Worm (Caenorhabditis elegans) whole organism, young adult: ENCODE results near the gene F44E2.6.
A peak's percentile ranks its signal among the peaks of the same experiment; 100 is the strongest.

Experiments used
- B0035.1 ChIP-seq: sonication (generic microtip); optimal IDR thresholded peaks from 2 replicates; lab custom pipeline; 2016; ENCODE audit warnings: missing genetic modification characterization, mild to moderate bottlenecking, missing compliant biosample characterization, missing genotype, missing genetic modification reagents
- B0261.1 ChIP-seq: sonication (generic microtip); optimal IDR thresholded peaks from 2 replicates; lab custom pipeline; 2016; ENCODE audit warnings: mild to moderate bottlenecking, missing genetic modification characterization, moderate library complexity, missing compliant biosample characterization
- F33H1.4 ChIP-seq: fragments of 200-800 bp; sonication (Bioruptor generic); IDR thresholded peaks from 2 replicates; pipeline ENCODE4 v1.3.6; 2022; ENCODE audit warnings: missing genetic modification reagents, missing genetic modification characterization, missing compliant biosample characterization
- F49E8.2 ChIP-seq: sonication (generic microtip); optimal IDR thresholded peaks from 3 replicates; lab custom pipeline; 2017; ENCODE audit warnings: missing genetic modification characterization, mild to moderate bottlenecking, missing compliant biosample characterization, antibody characterized with exemption, moderate library complexity; ENCODE audit not compliant: insufficient read depth
- F57A8.1 ChIP-seq: fragments of 200-800 bp; sonication (Bioruptor generic); optimal IDR thresholded peaks from 2 replicates; lab custom pipeline; 2018; ENCODE audit warnings: mild to moderate bottlenecking, missing genetic modification characterization, moderate library complexity, missing compliant biosample characterization
- K11D2.4 ChIP-seq: fragments of 200-800 bp; sonication (Bioruptor generic); IDR thresholded peaks from 2 replicates; pipeline ENCODE4 v1.3.6; 2022; ENCODE audit warnings: missing genetic modification reagents, missing genetic modification characterization, missing compliant biosample characterization
- T07F8.4 ChIP-seq: sonication (generic microtip); optimal IDR thresholded peaks from 2 replicates; lab custom pipeline; 2016; ENCODE audit warnings: mild to moderate bottlenecking, missing genetic modification characterization, moderate library complexity, missing compliant biosample characterization
- Y53F4B.3 ChIP-seq: fragments of 200-800 bp; sonication (Bioruptor generic); IDR thresholded peaks from 2 replicates; pipeline ENCODE4 v1.3.6; 2022; ENCODE audit warnings: missing genetic modification reagents, missing genetic modification characterization, missing compliant biosample characterization
- Y67H2A.10 ChIP-seq: fragments of 200-800 bp; sonication (Bioruptor generic); conservative IDR thresholded peaks from 2 replicates; pipeline ENCODE4 v1.3.6; 2022; ENCODE audit warnings: missing genetic modification reagents, missing genetic modification characterization, missing compliant biosample characterization
- Y95B8A.8 ChIP-seq: fragments of 200-800 bp; sonication (Bioruptor generic); IDR thresholded peaks from 2 replicates; pipeline ENCODE4 v1.3.6; 2022; ENCODE audit warnings: missing genetic modification reagents, missing genetic modification characterization, missing compliant biosample characterization
- ZK185.1 ChIP-seq: sonication (generic microtip); optimal IDR thresholded peaks from 2 replicates; lab custom pipeline; 2016; ENCODE audit warnings: mild to moderate bottlenecking, missing genetic modification characterization, missing compliant biosample characterization; ENCODE audit not compliant: poor library complexity, severe bottlenecking
- atf-7 ChIP-seq: sonication (generic microtip); optimal IDR thresholded peaks from 2 replicates; lab custom pipeline; 2017; ENCODE audit warnings: mild to moderate bottlenecking, missing genetic modification characterization, missing compliant biosample characterization
- athp-1 ChIP-seq: sonication (generic microtip); optimal IDR thresholded peaks from 2 replicates; lab custom pipeline; 2017; ENCODE audit warnings: mild to moderate bottlenecking, missing genetic modification characterization, missing compliant biosample characterization
- attf-5 ChIP-seq: fragments of 200-800 bp; sonication (Bioruptor generic); optimal IDR thresholded peaks from 2 replicates; lab custom pipeline; 2018; ENCODE audit warnings: mild to moderate bottlenecking, missing genetic modification characterization, missing compliant biosample characterization
- ccch-3 ChIP-seq: fragments of 200-800 bp; sonication (Bioruptor generic); optimal IDR thresholded peaks from 2 replicates; lab custom pipeline; 2018; ENCODE audit warnings: mild to moderate bottlenecking, missing genetic modification characterization, missing compliant biosample characterization
- cebp-2 ChIP-seq: fragments of 200-800 bp; sonication (Bioruptor generic); IDR thresholded peaks from 2 replicates; pipeline ENCODE4 v1.3.6; 2022; ENCODE audit warnings: missing genetic modification characterization, missing compliant biosample characterization
- ceh-91 ChIP-seq: fragments of 200-800 bp; sonication (Bioruptor generic); IDR thresholded peaks from 2 replicates; pipeline ENCODE4 v1.3.6; 2022; ENCODE audit warnings: missing genetic modification reagents, missing genetic modification characterization, missing compliant biosample characterization
- chd-7 ChIP-seq: sonication (generic microtip); optimal IDR thresholded peaks from 2 replicates; lab custom pipeline; 2016; ENCODE audit warnings: mild to moderate bottlenecking, missing genetic modification characterization, moderate library complexity, missing compliant biosample characterization
- dox-1 ChIP-seq: fragments of 200-800 bp; sonication (Bioruptor generic); IDR thresholded peaks from 2 replicates; pipeline ENCODE4 v1.3.6; 2022; ENCODE audit warnings: missing genetic modification reagents, missing genetic modification characterization, missing compliant biosample characterization
- dpl-1 ChIP-seq: fragments of 150-350 bp; optimal IDR thresholded peaks from 2 replicates; lab custom pipeline; 2014; ENCODE audit warnings: missing biosample characterization, missing genetic modification reagents, missing genetic modification characterization
- egl-44 ChIP-seq: fragments of 200-800 bp; sonication (Bioruptor generic); IDR thresholded peaks from 2 replicates; pipeline ENCODE4 v1.3.6; 2022; ENCODE audit warnings: missing genetic modification reagents, missing genetic modification characterization, missing compliant biosample characterization
- fkh-3 ChIP-seq: sonication (generic microtip); optimal IDR thresholded peaks from 2 replicates; lab custom pipeline; 2016; ENCODE audit warnings: mild to moderate bottlenecking, missing genetic modification characterization, missing compliant biosample characterization
- him-1 ChIP-seq: sonication (generic microtip); optimal IDR thresholded peaks from 2 replicates; lab custom pipeline; 2016; ENCODE audit warnings: missing genotype, missing genetic modification reagents, missing genetic modification characterization, missing compliant biosample characterization
- let-526 ChIP-seq: fragments of 200-800 bp; sonication (Bioruptor generic); IDR thresholded peaks from 2 replicates; pipeline ENCODE4 v1.3.6; 2022; ENCODE audit warnings: missing genetic modification reagents, missing genetic modification characterization, missing compliant biosample characterization
- lin-26 ChIP-seq: fragments of 200-800 bp; sonication (Bioruptor generic); IDR thresholded peaks from 2 replicates; pipeline ENCODE4 v1.3.6; 2022; ENCODE audit warnings: missing genetic modification reagents, missing genetic modification characterization, missing compliant biosample characterization
- lsl-1 ChIP-seq: fragments of 200-800 bp; sonication (Bioruptor generic); optimal IDR thresholded peaks from 2 replicates; lab custom pipeline; 2018; ENCODE audit warnings: mild to moderate bottlenecking, missing genetic modification characterization, moderate library complexity, missing compliant biosample characterization
- madf-10 ChIP-seq: sonication (generic microtip); optimal IDR thresholded peaks from 2 replicates; lab custom pipeline; 2016; ENCODE audit warnings: mild to moderate bottlenecking, missing genetic modification characterization, missing compliant biosample characterization
- madf-6 ChIP-seq: fragments of 200-800 bp; sonication (Bioruptor generic); IDR thresholded peaks from 2 replicates; pipeline ENCODE4 v1.3.6; 2022; ENCODE audit warnings: missing genetic modification reagents, missing genetic modification characterization, missing compliant biosample characterization
- nfya-2 ChIP-seq: fragments of 200-800 bp; sonication (Bioruptor generic); IDR thresholded peaks from 2 replicates; pipeline ENCODE4 v1.3.6; 2022; ENCODE audit warnings: missing genetic modification reagents, missing genetic modification characterization, missing compliant biosample characterization
- nhr-120 ChIP-seq: fragments of 200-800 bp; sonication (Bioruptor generic); IDR thresholded peaks from 2 replicates; pipeline ENCODE4 v1.3.6; 2022; ENCODE audit warnings: missing genetic modification characterization, missing compliant biosample characterization
- nhr-80 ChIP-seq: sonication (generic microtip); optimal IDR thresholded peaks from 2 replicates; lab custom pipeline; 2016; ENCODE audit warnings: missing genetic modification characterization, missing compliant biosample characterization
- pbrm-1 ChIP-seq: fragments of 200-800 bp; sonication (Bioruptor generic); IDR thresholded peaks from 2 replicates; pipeline ENCODE4 v1.3.6; 2022; ENCODE audit warnings: missing genetic modification reagents, missing genetic modification characterization, missing compliant biosample characterization
- rcor-1 ChIP-seq: fragments of 200-800 bp; sonication (Bioruptor generic); IDR thresholded peaks from 2 replicates; pipeline ENCODE4 v1.3.6; 2022; ENCODE audit warnings: missing genetic modification reagents, missing genetic modification characterization, missing compliant biosample characterization
- rec-8 ChIP-seq, 2 experiments: sonication (generic microtip); optimal IDR thresholded peaks; 2 replicates each; lab custom pipeline; 2016; ENCODE audit warnings: mild to moderate bottlenecking in 2 of 2, missing genetic modification characterization in 2 of 2, missing genetic modification reagents in 2 of 2, missing genotype in 2 of 2, missing biosample characterization in 1 of 2, missing compliant biosample characterization in 1 of 2, moderate library complexity in 1 of 2
- repo-1 ChIP-seq: sonication (generic microtip); optimal IDR thresholded peaks from 2 replicates; lab custom pipeline; 2017; ENCODE audit warnings: mild to moderate bottlenecking, missing genetic modification characterization, missing compliant biosample characterization
- rpc-1 ChIP-seq, 2 experiments: fragments of 150-350 bp in 1 of 2; sonication (generic microtip) in 1 of 2; optimal IDR thresholded peaks; 2 replicates each; lab custom pipeline; 2014 to 2018; ENCODE audit warnings: missing biosample characterization in 1 of 2, missing genetic modification characterization in 1 of 2, missing genetic modification reagents in 1 of 2, missing genotype in 1 of 2
- sdz-38 ChIP-seq: sonication (generic microtip); optimal IDR thresholded peaks from 2 replicates; lab custom pipeline; 2016; ENCODE audit warnings: missing genotype, missing genetic modification characterization, missing compliant biosample characterization
- sea-2 ChIP-seq: fragments of 200-800 bp; sonication (Bioruptor generic); IDR thresholded peaks from 2 replicates; pipeline ENCODE4 v1.3.6; 2022; ENCODE audit warnings: missing genetic modification characterization, missing compliant biosample characterization
- snpc-1.1 ChIP-seq: sonication (generic microtip); optimal IDR thresholded peaks from 2 replicates; lab custom pipeline; 2017; ENCODE audit warnings: missing genetic modification characterization, mild to moderate bottlenecking, missing compliant biosample characterization, antibody characterized with exemption, moderate library complexity, missing genotype, missing genetic modification reagents; ENCODE audit not compliant: insufficient read depth
- snpc-1.3 ChIP-seq: sonication (generic microtip); optimal IDR thresholded peaks from 2 replicates; lab custom pipeline; 2017; ENCODE audit warnings: missing genetic modification characterization, mild to moderate bottlenecking, missing compliant biosample characterization, antibody characterized with exemption, moderate library complexity, missing genotype, missing genetic modification reagents; ENCODE audit not compliant: insufficient read depth
- sptf-2 ChIP-seq: fragments of 200-800 bp; sonication (Bioruptor generic); optimal IDR thresholded peaks from 2 replicates; lab custom pipeline; 2018; ENCODE audit warnings: mild to moderate bottlenecking, missing genetic modification characterization, missing compliant biosample characterization
- tbp1 ChIP-seq: fragments of 200-800 bp; sonication (Bioruptor generic); optimal IDR thresholded peaks from 2 replicates; lab custom pipeline; 2018; ENCODE audit warnings: mild to moderate bottlenecking, missing genetic modification characterization, missing compliant biosample characterization
- xnd-1 ChIP-seq: sonication (generic microtip); optimal IDR thresholded peaks from 2 replicates; lab custom pipeline; 2016; ENCODE audit warnings: missing genotype, missing genetic modification reagents, missing genetic modification characterization, missing compliant biosample characterization
- zfh-2 ChIP-seq: fragments of 200-800 bp; sonication (Bioruptor generic); conservative IDR thresholded peaks from 2 replicates; pipeline ENCODE4 v1.3.6; 2022; ENCODE audit warnings: missing genetic modification reagents, missing genetic modification characterization, missing compliant biosample characterization
- ztf-25 ChIP-seq: fragments of 200-800 bp; sonication (Bioruptor generic); IDR thresholded peaks from 2 replicates; pipeline ENCODE4 v1.3.6; 2022; ENCODE audit warnings: missing genetic modification reagents, missing genetic modification characterization, missing compliant biosample characterization
- ztf-26 ChIP-seq: sonication (generic microtip); optimal IDR thresholded peaks from 2 replicates; lab custom pipeline; 2017; ENCODE audit warnings: missing genetic modification characterization, missing compliant biosample characterization
- ztf-6 ChIP-seq: fragments of 200-800 bp; sonication (Bioruptor generic); IDR thresholded peaks from 2 replicates; pipeline ENCODE4 v1.3.6; 2022; ENCODE audit warnings: missing genetic modification reagents, missing genetic modification characterization, missing compliant biosample characterization

Gene F44E2.6

ce11 chrIII:8795595-8796141 lies 49.3 kb downstream of the F44E2.6 start (continued):
- TF ChIP-seq sdz-38 (tag; lab: Kevin White, UChicago) (no peak), F33H1.4 (GFP tag; lab: Robert Waterston, UW) (no peak), attf-5 (peak; percentile 95), ztf-26 (tag; lab: Kevin White, UChicago) (peak; percentile 83), zfh-2 (GFP tag; lab: Robert Waterston, UW) (peak; percentile 99), pbrm-1 (GFP tag; lab: Robert Waterston, UW) (peak; percentile 71; the same call in 1 of the 2 replicates), tbp1 (GFP tag; lab: Kevin White, UChicago) (peak; percentile 62), dox-1 (GFP tag; lab: Robert Waterston, UW) (peak; percentile 90), rcor-1 (GFP tag; lab: Robert Waterston, UW) (peak; percentile 66), lsl-1 (GFP tag; lab: Kevin White, UChicago) (peak; percentile 0), rpc-1 (optimal IDR thresholded peaks at IDR 0.05; lab: Kevin White, UChicago) (no peak), rpc-1 (tag; optimal IDR thresholded peaks at IDR 0.05; lab: Kevin White, UChicago) (no peak), ccch-3 (GFP tag; lab: Kevin White, UChicago) (no peak), nfya-2 (GFP tag; lab: Robert Waterston, UW) (no peak), F57A8.1 (no peak), T07F8.4 (peak; percentile 28), repo-1 (tag; lab: Kevin White, UChicago) (peak; percentile 74), dpl-1 (peak; percentile 6), him-1 (tag; lab: Kevin White, UChicago) (no peak), B0035.1 (tag; lab: Kevin White, UChicago) (peak; percentile 37), ztf-6 (peak; percentile 56; the same call in 1 of the 2 replicates), lin-26 (GFP tag; lab: Robert Waterston, UW) (peak; percentile 71; the same call in 1 of the 2 replicates), atf-7 (tag; lab: Kevin White, UChicago) (peak; percentile 86), sea-2 (GFP tag; lab: Robert Waterston, UW) (no peak), madf-10 (tag; lab: Kevin White, UChicago) (peak; percentile 67), Y67H2A.10 (GFP tag; lab: Robert Waterston, UW) (peak; percentile 46; the same call in 1 of the 2 replicates), ztf-25 (GFP tag; lab: Robert Waterston, UW) (no peak), Y53F4B.3 (GFP tag; lab: Robert Waterston, UW) (no peak), rec-8 (tag; optimal IDR thresholded peaks at IDR 0.05; lab: Kevin White, UChicago) (peak in 1 of 2 experiments; percentile 5), chd-7 (tag; lab: Kevin White, UChicago) (peak; percentile 96), nhr-80 (tag; lab: Kevin White, UChicago) (peak; percentile 81), cebp-2 (no peak), ceh-91 (no peak), snpc-1.3 (tag; lab: Kevin White, UChicago) (peak; percentile 49), let-526 (GFP tag; lab: Robert Waterston, UW) (peak; percentile 54; the same call in 1 of the 2 replicates), nhr-120 (no peak), madf-6 (GFP tag; lab: Robert Waterston, UW) (peak; percentile 34; the same call in 1 of the 2 replicates), B0261.1 (tag; lab: Kevin White, UChicago) (no peak), snpc-1.1 (no peak), sptf-2 (GFP tag; lab: Kevin White, UChicago) (no peak), xnd-1 (tag; lab: Kevin White, UChicago) (no peak), ZK185.1 (peak; percentile 91), F49E8.2 (tag; lab: Kevin White, UChicago) (no peak), athp-1 (peak; percentile 79), fkh-3 (no peak), Y95B8A.8 (GFP tag; lab: Robert Waterston, UW) (0 out of 2 replicates have a peak, but pooled peaks have one; percentile 34), egl-44 (GFP tag; lab: Robert Waterston, UW) (peak; percentile 74), K11D2.4 (peak; percentile 91)
